Worm (Caenorhabditis elegans) whole organism, L1 larva: ENCODE results near the gene elo-6.

Experiments
- C16A3.4 ChIP-seq: fragments of 150-350 bp; optimal IDR thresholded peaks from 2 replicates; lab custom pipeline; 2014; ENCODE audit warnings: missing biosample characterization, missing genetic modification characterization
- F16B12.6 ChIP-seq: fragments of 150-350 bp; optimal IDR thresholded peaks from 2 replicates; lab custom pipeline; 2014; ENCODE audit warnings: missing biosample characterization, missing genetic modification characterization
- aha-1 ChIP-seq: fragments of 150-350 bp; optimal IDR thresholded peaks from 2 replicates; lab custom pipeline; 2014; ENCODE audit warnings: missing biosample characterization, missing genetic modification characterization
- alr-1 ChIP-seq: fragments of 200-800 bp; sonication (Bioruptor generic); optimal IDR thresholded peaks from 2 replicates; lab custom pipeline; 2018; ENCODE audit warnings: borderline replicate concordance, mild to moderate bottlenecking, missing genetic modification characterization, missing compliant biosample characterization
- aly-2 ChIP-seq: fragments of 150-350 bp; optimal IDR thresholded peaks from 2 replicates; lab custom pipeline; 2014; ENCODE audit warnings: missing biosample characterization, missing genetic modification characterization
- blmp-1 ChIP-seq: fragments of 150-350 bp; optimal IDR thresholded peaks from 2 replicates; lab custom pipeline; 2014; ENCODE audit warnings: missing biosample characterization, missing genetic modification characterization
- ceh-63 ChIP-seq: fragments of 200-800 bp; sonication (Bioruptor generic); optimal IDR thresholded peaks from 2 replicates; lab custom pipeline; 2018; ENCODE audit warnings: mild to moderate bottlenecking, missing genetic modification characterization, missing compliant biosample characterization
- ceh-8 ChIP-seq: fragments of 200-800 bp; sonication (Bioruptor generic); optimal IDR thresholded peaks from 2 replicates; lab custom pipeline; 2018; ENCODE audit warnings: mild to moderate bottlenecking, missing genetic modification characterization, moderate library complexity, missing compliant biosample characterization
- ceh-82 ChIP-seq, 3 experiments: fragments of 150-350 bp in 1 of 3; sonication (generic microtip) in 2 of 3; optimal IDR thresholded peaks; 2 replicates each; lab custom pipeline; 2014 to 2017; ENCODE audit warnings: missing biosample characterization in 3 of 3, missing genetic modification characterization in 3 of 3
- ceh-88 ChIP-seq: fragments of 200-800 bp; sonication (Bioruptor generic); IDR thresholded peaks from 2 replicates; pipeline ENCODE4 v1.3.6; 2022; ENCODE audit warnings: missing genetic modification characterization, missing compliant biosample characterization
- ceh-90 ChIP-seq: sonication (generic microtip); optimal IDR thresholded peaks from 2 replicates; lab custom pipeline; 2016; ENCODE audit warnings: missing genetic modification characterization, missing compliant biosample characterization
- dsc-1 ChIP-seq: sonication (generic microtip); optimal IDR thresholded peaks from 2 replicates; lab custom pipeline; 2016; ENCODE audit warnings: mild to moderate bottlenecking, missing genetic modification characterization, missing compliant biosample characterization
- elt-2 ChIP-seq: sonication (generic microtip); optimal IDR thresholded peaks from 2 replicates; lab custom pipeline; 2016; ENCODE audit warnings: missing genetic modification characterization, mild to moderate bottlenecking, inconsistent platforms, missing compliant biosample characterization, missing genetic modification reagents
- elt-3 ChIP-seq, 6 experiments: fragments of 150-350 bp in 1 of 6; sonication (generic microtip); optimal IDR thresholded peaks; 2 replicates each; lab custom pipeline; 2017 to 2018; ENCODE audit warnings: missing biosample characterization in 6 of 6, missing genetic modification characterization in 6 of 6, inconsistent platforms in 1 of 6
- fkh-10 ChIP-seq: sonication (generic microtip); optimal IDR thresholded peaks from 2 replicates; lab custom pipeline; 2017; ENCODE audit warnings: missing biosample characterization, missing genetic modification reagents, missing genetic modification characterization
- fkh-4 ChIP-seq: sonication (generic microtip); optimal IDR thresholded peaks from 2 replicates; lab custom pipeline; 2016; ENCODE audit warnings: missing compliant biosample characterization, missing genetic modification characterization, borderline replicate concordance
- fkh-8 ChIP-seq: sonication (generic microtip); optimal IDR thresholded peaks from 2 replicates; lab custom pipeline; 2016; ENCODE audit warnings: mild to moderate bottlenecking, missing genetic modification characterization, missing compliant biosample characterization
- hpl-2 ChIP-seq: fragments of 150-350 bp; optimal IDR thresholded peaks from 2 replicates; lab custom pipeline; 2014; ENCODE audit warnings: missing biosample characterization, missing genetic modification reagents, missing genetic modification characterization
- lin-35 ChIP-seq, 2 experiments: fragments of 150-350 bp; optimal IDR thresholded peaks; 2 replicates each; lab custom pipeline; 2014; ENCODE audit warnings: missing biosample characterization in 2 of 2, missing genetic modification characterization in 2 of 2, missing genetic modification reagents in 2 of 2
- lsy-2 ChIP-seq, 2 experiments: fragments of 150-350 bp; optimal IDR thresholded peaks; 2 replicates each; lab custom pipeline; 2014; ENCODE audit warnings: missing biosample characterization in 2 of 2, missing genetic modification characterization in 2 of 2
- nhr-12 ChIP-seq: sonication (generic microtip); optimal IDR thresholded peaks from 2 replicates; lab custom pipeline; 2017; ENCODE audit warnings: missing biosample characterization, missing genetic modification characterization
- nhr-19 ChIP-seq: fragments of 200-800 bp; sonication (Bioruptor generic); conservative IDR thresholded peaks from 2 replicates; pipeline ENCODE4 v1.3.6; 2022; ENCODE audit warnings: missing genetic modification characterization, missing compliant biosample characterization
- nhr-20 ChIP-seq: sonication (generic microtip); optimal IDR thresholded peaks from 2 replicates; lab custom pipeline; 2016; ENCODE audit warnings: mild to moderate bottlenecking, missing genetic modification characterization, missing compliant biosample characterization
- nhr-237 ChIP-seq: fragments of 150-350 bp; optimal IDR thresholded peaks from 2 replicates; lab custom pipeline; 2014; ENCODE audit warnings: missing biosample characterization, missing genetic modification characterization
- nhr-47 ChIP-seq: sonication (generic microtip); optimal IDR thresholded peaks from 2 replicates; lab custom pipeline; 2016; ENCODE audit warnings: mild to moderate bottlenecking, missing genetic modification characterization, moderate library complexity, missing compliant biosample characterization
- nhr-71 ChIP-seq: sonication (generic microtip); optimal IDR thresholded peaks from 2 replicates; lab custom pipeline; 2016; ENCODE audit warnings: mild to moderate bottlenecking, missing genetic modification characterization, moderate library complexity, missing compliant biosample characterization
- nhr-76 ChIP-seq: sonication (generic microtip); optimal IDR thresholded peaks from 2 replicates; lab custom pipeline; 2017; ENCODE audit warnings: missing biosample characterization, missing genetic modification characterization
- pax-3 ChIP-seq: fragments of 200-800 bp; sonication (Bioruptor generic); optimal IDR thresholded peaks from 2 replicates; lab custom pipeline; 2018; ENCODE audit warnings: mild to moderate bottlenecking, missing genetic modification characterization, moderate library complexity, missing compliant biosample characterization
- rnt-1 ChIP-seq: sonication (generic microtip); optimal IDR thresholded peaks from 2 replicates; lab custom pipeline; 2016; ENCODE audit warnings: mild to moderate bottlenecking, missing genetic modification characterization, moderate library complexity, missing compliant biosample characterization
- sox-4 ChIP-seq: sonication (generic microtip); optimal IDR thresholded peaks from 2 replicates; lab custom pipeline; 2016; ENCODE audit warnings: missing genetic modification characterization, missing compliant biosample characterization
- sptf-1 ChIP-seq: fragments of 150-350 bp; optimal IDR thresholded peaks from 2 replicates; lab custom pipeline; 2014; ENCODE audit warnings: missing biosample characterization, missing genetic modification characterization
- tbx-2 ChIP-seq: sonication (generic microtip); optimal IDR thresholded peaks from 2 replicates; lab custom pipeline; 2016; ENCODE audit warnings: missing genetic modification characterization, missing compliant biosample characterization
- tlp-1 ChIP-seq: fragments of 150-350 bp; optimal IDR thresholded peaks from 2 replicates; lab custom pipeline; 2014; ENCODE audit warnings: missing biosample characterization, missing genetic modification characterization
- unc-130 ChIP-seq: fragments of 150-350 bp; optimal IDR thresholded peaks from 2 replicates; lab custom pipeline; 2017; ENCODE audit warnings: missing biosample characterization, missing genetic modification characterization, inconsistent platforms
- unc-30 ChIP-seq: sonication (generic microtip); optimal IDR thresholded peaks from 2 replicates; lab custom pipeline; 2017; ENCODE audit warnings: missing biosample characterization, missing genetic modification characterization
- vab-15 ChIP-seq: sonication (generic microtip); optimal IDR thresholded peaks from 2 replicates; lab custom pipeline; 2017; ENCODE audit warnings: missing genotype, mild to moderate bottlenecking, missing genetic modification characterization, missing compliant biosample characterization
- zag-1 ChIP-seq: fragments of 150-350 bp; optimal IDR thresholded peaks from 2 replicates; lab custom pipeline; 2014; ENCODE audit warnings: missing biosample characterization, missing genetic modification characterization
- zip-4 ChIP-seq: fragments of 200-800 bp; sonication (Bioruptor generic); optimal IDR thresholded peaks from 2 replicates; lab custom pipeline; 2018; ENCODE audit warnings: mild to moderate bottlenecking, missing genetic modification characterization, moderate library complexity, missing compliant biosample characterization

The elo-6 gene

DNA sequence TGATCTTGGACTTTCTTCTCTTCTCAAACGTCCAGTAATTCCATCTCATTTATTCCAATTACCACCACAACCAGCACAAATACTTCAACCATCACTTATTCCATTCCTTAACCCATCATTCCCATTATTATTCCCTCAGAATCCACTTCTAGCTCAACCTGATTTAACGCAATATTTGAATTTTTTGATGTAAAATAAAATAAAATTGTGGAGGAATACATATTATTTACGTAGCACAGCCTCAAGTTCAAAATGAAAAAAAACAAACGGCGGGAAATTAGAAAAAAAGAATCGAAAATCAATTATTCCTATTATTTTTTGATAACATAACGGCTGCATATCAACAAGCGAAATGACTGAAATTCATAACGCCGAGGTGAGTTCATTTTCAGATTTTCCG, 17.0 kb upstream of the elo-6 start, which contains the start of gene ZK616.61:
ZK616.61 (plus strand) TSS at position 301 of the 400 bp plus-strand sequence.
- no peak for TF ChIP-seq tlp-1
- TF ChIP-seq ceh-88 (GFP tag; lab: Robert Waterston, UW) = no peak
- TF ChIP-seq aha-1 = no peak
- no peak for TF ChIP-seq tbx-2 (tag; lab: Kevin White, UChicago)
- no peak for TF ChIP-seq elt-3 (tag; optimal IDR thresholded peaks at IDR 0.05; lab: Kevin White, UChicago)
- no peak for TF ChIP-seq fkh-8 (tag; lab: Kevin White, UChicago)
- TF ChIP-seq alr-1 (tag; lab: Kevin White, UChicago) = no peak
- no peak for TF ChIP-seq vab-15 (tag; lab: Kevin White, UChicago)
- TF ChIP-seq rnt-1 (tag; lab: Kevin White, UChicago) = no peak
- TF ChIP-seq ceh-90 (tag; lab: Kevin White, UChicago) = no peak
- no peak for TF ChIP-seq lsy-2 (tag; optimal IDR thresholded peaks at IDR 0.05; lab: Kevin White, UChicago)
- TF ChIP-seq zag-1 (tag; lab: Kevin White, UChicago) = no peak
- TF ChIP-seq hpl-2 = no peak
- TF ChIP-seq sptf-1 = no peak
- no peak for TF ChIP-seq nhr-47
- no peak for TF ChIP-seq pax-3 (tag; lab: Kevin White, UChicago)

DNA sequence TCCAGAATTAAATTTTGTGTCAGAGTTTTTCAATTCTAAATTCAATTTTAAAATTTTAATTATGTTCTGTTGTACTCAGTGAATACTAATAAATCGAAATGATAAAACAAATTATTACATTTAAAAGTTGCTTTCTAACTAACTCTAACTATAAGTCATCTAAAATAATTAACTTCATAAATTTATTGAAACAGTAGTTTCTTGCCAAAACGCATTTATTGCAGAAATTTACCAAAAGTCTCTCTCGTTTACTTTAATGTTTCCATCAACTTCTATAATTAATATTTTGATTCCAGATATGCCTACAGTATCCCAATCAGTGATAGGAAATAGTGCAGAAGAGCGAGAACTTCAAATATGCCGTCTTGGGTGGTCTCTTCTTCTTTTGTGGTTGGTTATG, 12.2 kb upstream of the elo-6 start, which contains the start of gene ZK616.1:
ZK616.1 (plus strand) TSS at position 301 of the 400 bp plus-strand sequence.
- TF ChIP-seq nhr-20 (tag; lab: Kevin White, UChicago) = no peak
- no peak for TF ChIP-seq zag-1 (tag; lab: Kevin White, UChicago)
- TF ChIP-seq lin-35 (GFP tag; optimal IDR thresholded peaks at IDR 0.05; lab: Kevin White, UChicago) = no peak
- no peak for TF ChIP-seq dsc-1
- TF ChIP-seq ceh-8 (GFP tag; lab: Kevin White, UChicago) = no peak
- no peak for TF ChIP-seq F16B12.6 (tag; lab: Kevin White, UChicago)
- TF ChIP-seq pax-3 (tag; lab: Kevin White, UChicago) = no peak
- no peak for TF ChIP-seq blmp-1 (tag; lab: Kevin White, UChicago)
- TF ChIP-seq elt-2 = no peak
- TF ChIP-seq nhr-47 = no peak
- no peak for TF ChIP-seq nhr-12
- TF ChIP-seq nhr-76 (tag; lab: Kevin White, UChicago) = no peak
- no peak for TF ChIP-seq C16A3.4 (tag; lab: Kevin White, UChicago)
- no peak for TF ChIP-seq fkh-4 (tag; lab: Kevin White, UChicago)
- no peak for TF ChIP-seq zip-4
- no peak for TF ChIP-seq unc-130 (tag; lab: Kevin White, UChicago)

ce11 chrIV:5397539-5397938, 9.2 kb upstream of the elo-6 start, which contains the start of gene ZK616.2:
Gene ZK616.2 (plus strand): TSS chrIV:5397839.
- TF ChIP-seq nhr-19 (GFP tag; lab: Robert Waterston, UW) (no peak), elt-2 (no peak), ceh-63 (GFP tag; lab: Kevin White, UChicago) (no peak), aha-1 (no peak), tbx-2 (tag; lab: Kevin White, UChicago) (no peak), fkh-10 (GFP tag; lab: Kevin White, UChicago) (no peak), nhr-237 (tag; lab: Kevin White, UChicago) (no peak), aly-2 (tag; lab: Kevin White, UChicago) (no peak), rnt-1 (tag; lab: Kevin White, UChicago) (no peak), ceh-82 (tag; optimal IDR thresholded peaks at IDR 0.05; lab: Kevin White, UChicago) (no peak), sox-4 (tag; lab: Kevin White, UChicago) (no peak), unc-30 (tag; lab: Kevin White, UChicago) (no peak)
- TF ChIP-seq, all 84 proteins: peak for 0

ce11 chrIV:5396769-5397168, 8.4 kb upstream of the elo-6 start, which contains the start of gene ZK616.3:
Gene ZK616.3 (plus strand): TSS chrIV:5397069.
- no peak for TF ChIP-seq nhr-71 (tag; lab: Kevin White, UChicago)
